Fruit fly (Drosophila melanogaster) whole organism, embryonic: Measurements from ENCODE around the gene Ids.
A peak's percentile ranks its signal among the peaks of the same experiment; 100 is the strongest.

Experiments used
- CG11504 ChIP-seq: fragments of 200-800 bp; sonication (Bioruptor generic); optimal IDR thresholded peaks from 3 replicates; lab custom pipeline; 2019; ENCODE audit warnings: missing biosample characterization, mild to moderate bottlenecking, missing genetic modification characterization, moderate library complexity
- Deaf1 ChIP-seq: fragments of 200-800 bp; optimal IDR thresholded peaks from 3 replicates; lab custom pipeline; 2019; ENCODE audit warnings: missing biosample characterization, mild to moderate bottlenecking, missing genetic modification characterization, moderate library complexity
- Gug ChIP-seq: fragments of 200-800 bp; sonication (Bioruptor generic); IDR thresholded peaks from 4 replicates; pipeline ENCODE4 v1.3.6; 2022; ENCODE audit warnings: missing biosample characterization, missing genetic modification characterization
- NFAT ChIP-seq: fragments of 200-800 bp; sonication (Bioruptor generic); IDR thresholded peaks from 2 replicates; pipeline ENCODE4 v1.3.6; 2022; ENCODE audit warnings: missing biosample characterization, missing genetic modification characterization
- fd3F ChIP-seq: fragments of 200-800 bp; sonication (Bioruptor generic); optimal IDR thresholded peaks from 2 replicates; lab custom pipeline; 2018; ENCODE audit warnings: missing biosample characterization, mild to moderate bottlenecking, missing genetic modification characterization, moderate library complexity

DNA sequence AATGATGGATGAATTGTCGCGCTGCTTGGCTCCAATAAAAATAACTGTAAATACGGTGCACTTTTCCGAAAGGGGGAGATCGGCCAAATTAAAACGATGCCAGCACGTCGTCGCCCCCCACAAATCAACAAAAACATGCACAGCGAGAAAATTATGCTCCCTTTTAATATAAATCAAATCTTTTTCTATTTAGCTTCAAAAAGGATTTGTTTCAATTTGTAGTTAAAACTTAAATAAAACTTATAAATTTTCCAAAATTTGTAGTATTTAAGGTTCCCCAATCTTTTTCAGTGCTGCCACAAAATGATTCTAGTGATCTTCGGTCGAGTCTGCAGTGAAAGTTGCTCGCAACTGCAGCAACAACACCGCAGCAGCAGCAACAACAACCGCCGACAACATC, 18.0 kb downstream of the Ids start:
- TF ChIP-seq CG11504 (peak; percentile 89), fd3F (GFP tag; lab: Kevin White, UChicago) (no peak), NFAT (GFP tag; lab: Robert Waterston, UW) (no peak), Gug (GFP tag; lab: Robert Waterston, UW) (peak; percentile 41; the same call in 2 of the 4 replicates), Deaf1 (tag; lab: Kevin White, UChicago) (peak; percentile 63)
